Worm (Caenorhabditis elegans) whole organism, young adult: Measurements from ENCODE around the gene gpd-4.

ENCODE experiments used
- F23B12.7 ChIP-seq: sonication (generic microtip); optimal IDR thresholded peaks from 2 replicates; lab custom pipeline; 2017; ENCODE audit warnings: missing genetic modification characterization, mild to moderate bottlenecking, missing compliant biosample characterization, antibody characterized with exemption, moderate library complexity; ENCODE audit not compliant: insufficient read depth
- F49E8.2 ChIP-seq: sonication (generic microtip); optimal IDR thresholded peaks from 3 replicates; lab custom pipeline; 2017; ENCODE audit warnings: missing genetic modification characterization, mild to moderate bottlenecking, missing compliant biosample characterization, antibody characterized with exemption, moderate library complexity; ENCODE audit not compliant: insufficient read depth
- ZK185.1 ChIP-seq: sonication (generic microtip); optimal IDR thresholded peaks from 2 replicates; lab custom pipeline; 2016; ENCODE audit warnings: mild to moderate bottlenecking, missing genetic modification characterization, missing compliant biosample characterization; ENCODE audit not compliant: poor library complexity, severe bottlenecking
- aptf-2 ChIP-seq: fragments of 200-800 bp; sonication (Bioruptor generic); conservative IDR thresholded peaks from 2 replicates; pipeline ENCODE4 v1.3.6; 2022; ENCODE audit warnings: missing genetic modification reagents, missing genetic modification characterization, missing compliant biosample characterization
- bed-1 ChIP-seq: fragments of 200-800 bp; sonication (Bioruptor generic); IDR thresholded peaks from 2 replicates; pipeline ENCODE4 v1.3.6; 2022; ENCODE audit warnings: missing genetic modification reagents, missing genetic modification characterization, missing compliant biosample characterization
- ceh-91 ChIP-seq: fragments of 200-800 bp; sonication (Bioruptor generic); IDR thresholded peaks from 2 replicates; pipeline ENCODE4 v1.3.6; 2022; ENCODE audit warnings: missing genetic modification reagents, missing genetic modification characterization, missing compliant biosample characterization
- dox-1 ChIP-seq: fragments of 200-800 bp; sonication (Bioruptor generic); IDR thresholded peaks from 2 replicates; pipeline ENCODE4 v1.3.6; 2022; ENCODE audit warnings: missing genetic modification reagents, missing genetic modification characterization, missing compliant biosample characterization
- dpl-1 ChIP-seq: fragments of 150-350 bp; optimal IDR thresholded peaks from 2 replicates; lab custom pipeline; 2014; ENCODE audit warnings: missing biosample characterization, missing genetic modification reagents, missing genetic modification characterization
- ekl-4 ChIP-seq: fragments of 200-800 bp; sonication (Bioruptor generic); IDR thresholded peaks from 2 replicates; pipeline ENCODE4 v1.3.6; 2022; ENCODE audit warnings: missing genetic modification reagents, missing genetic modification characterization, missing compliant biosample characterization
- hrde-1 ChIP-seq: sonication (generic microtip); optimal IDR thresholded peaks from 2 replicates; lab custom pipeline; 2016; ENCODE audit warnings: missing genetic modification characterization, mild to moderate bottlenecking, missing compliant biosample characterization, moderate library complexity, missing genotype, missing genetic modification reagents, borderline replicate concordance
- hsf-1 ChIP-seq: fragments of 200-800 bp; sonication (Bioruptor generic); IDR thresholded peaks from 2 replicates; pipeline ENCODE4 v1.3.6; 2022; ENCODE audit warnings: missing genetic modification reagents, missing genetic modification characterization, missing compliant biosample characterization
- lin-26 ChIP-seq: fragments of 200-800 bp; sonication (Bioruptor generic); IDR thresholded peaks from 2 replicates; pipeline ENCODE4 v1.3.6; 2022; ENCODE audit warnings: missing genetic modification reagents, missing genetic modification characterization, missing compliant biosample characterization
- lin-54 ChIP-seq: fragments of 200-800 bp; sonication (Bioruptor generic); optimal IDR thresholded peaks from 2 replicates; lab custom pipeline; 2018; ENCODE audit warnings: mild to moderate bottlenecking, missing genetic modification characterization, missing compliant biosample characterization
- lir-1 ChIP-seq: fragments of 200-800 bp; sonication (Bioruptor generic); conservative IDR thresholded peaks from 2 replicates; pipeline ENCODE4 v1.3.6; 2022; ENCODE audit warnings: missing genetic modification reagents, missing genetic modification characterization, missing compliant biosample characterization
- lsl-1 ChIP-seq: fragments of 200-800 bp; sonication (Bioruptor generic); optimal IDR thresholded peaks from 2 replicates; lab custom pipeline; 2018; ENCODE audit warnings: mild to moderate bottlenecking, missing genetic modification characterization, moderate library complexity, missing compliant biosample characterization
- madf-6 ChIP-seq: fragments of 200-800 bp; sonication (Bioruptor generic); IDR thresholded peaks from 2 replicates; pipeline ENCODE4 v1.3.6; 2022; ENCODE audit warnings: missing genetic modification reagents, missing genetic modification characterization, missing compliant biosample characterization
- mel-28 ChIP-seq: sonication (generic microtip); optimal IDR thresholded peaks from 2 replicates; lab custom pipeline; 2016; ENCODE audit warnings: borderline replicate concordance, mild to moderate bottlenecking, missing genetic modification characterization, missing compliant biosample characterization
- nhr-80 ChIP-seq: sonication (generic microtip); optimal IDR thresholded peaks from 2 replicates; lab custom pipeline; 2016; ENCODE audit warnings: missing genetic modification characterization, missing compliant biosample characterization
- pha-4 ChIP-seq: fragments of 150-350 bp; sonication (generic microtip); optimal IDR thresholded peaks from 2 replicates; lab custom pipeline; 2014; ENCODE audit warnings: missing biosample characterization, missing genetic modification reagents, missing genetic modification characterization
- snpc-1.1 ChIP-seq: sonication (generic microtip); optimal IDR thresholded peaks from 2 replicates; lab custom pipeline; 2017; ENCODE audit warnings: missing genetic modification characterization, mild to moderate bottlenecking, missing compliant biosample characterization, antibody characterized with exemption, moderate library complexity, missing genotype, missing genetic modification reagents; ENCODE audit not compliant: insufficient read depth
- zim-3 ChIP-seq: sonication (generic microtip); optimal IDR thresholded peaks from 2 replicates; lab custom pipeline; 2017; ENCODE audit warnings: mild to moderate bottlenecking, missing genetic modification characterization, moderate library complexity, missing compliant biosample characterization

The gpd-4 gene

ce11 chrII:10220631-10221030, 49.6 kb downstream of the gpd-4 start:
- TF ChIP-seq ekl-4 (GFP tag; lab: Robert Waterston, UW) (no peak), lin-54 (no peak), lsl-1 (GFP tag; lab: Kevin White, UChicago) (no peak), pha-4 (no peak), dpl-1 (GFP tag; lab: Kevin White, UChicago) (no peak), mel-28 (tag; lab: Kevin White, UChicago) (no peak), hrde-1 (tag; lab: Kevin White, UChicago) (no peak), snpc-1.1 (tag; lab: Kevin White, UChicago) (no peak), zim-3 (tag; lab: Kevin White, UChicago) (no peak), bed-1 (no peak), madf-6 (no peak), lin-26 (GFP tag; lab: Robert Waterston, UW) (no peak), ZK185.1 (tag; lab: Kevin White, UChicago) (no peak), ceh-91 (GFP tag; lab: Robert Waterston, UW) (no peak), hsf-1 (GFP tag; lab: Robert Waterston, UW) (no peak)

ce11 chrII:10221627-10222026, 50.6 kb downstream of the gpd-4 start:
- TF ChIP-seq F23B12.7 (tag; lab: Kevin White, UChicago): no peak
- no peak for TF ChIP-seq madf-6
- TF ChIP-seq dox-1: peak; percentile 37; the same call in 1 of the 2 replicates
- no peak for TF ChIP-seq lir-1 (GFP tag; lab: Robert Waterston, UW)
- peak; percentile 86 for TF ChIP-seq nhr-80
- no peak for TF ChIP-seq aptf-2 (GFP tag; lab: Robert Waterston, UW)
- no peak for TF ChIP-seq F49E8.2 (tag; lab: Kevin White, UChicago)
- no peak for TF ChIP-seq hrde-1 (tag; lab: Kevin White, UChicago)
- no peak for TF ChIP-seq bed-1
